Worm (Caenorhabditis elegans): ENCODE results near the gene sri-65.

- no peak for TF ChIP-seq snpc-4 (tag; optimal IDR thresholded peaks at IDR 0.05)
- no peak for TF ChIP-seq pqm-1 (tag; optimal IDR thresholded peaks at IDR 0.05)
- TF ChIP-seq C16A3.4 (tag; optimal IDR thresholded peaks at IDR 0.05): no peak
- no peak for TF ChIP-seq nhr-77 (tag; optimal IDR thresholded peaks at IDR 0.05)
Observed at ce11 chrV:16429940-16430339, 41.8 kb upstream of the sri-65 start, which contains the start of gene str-73.

Data from whole organism, L1 larva.